Worm (Caenorhabditis elegans): ENCODE results near the gene C35D10.10.

Gene C35D10.10

DNA sequence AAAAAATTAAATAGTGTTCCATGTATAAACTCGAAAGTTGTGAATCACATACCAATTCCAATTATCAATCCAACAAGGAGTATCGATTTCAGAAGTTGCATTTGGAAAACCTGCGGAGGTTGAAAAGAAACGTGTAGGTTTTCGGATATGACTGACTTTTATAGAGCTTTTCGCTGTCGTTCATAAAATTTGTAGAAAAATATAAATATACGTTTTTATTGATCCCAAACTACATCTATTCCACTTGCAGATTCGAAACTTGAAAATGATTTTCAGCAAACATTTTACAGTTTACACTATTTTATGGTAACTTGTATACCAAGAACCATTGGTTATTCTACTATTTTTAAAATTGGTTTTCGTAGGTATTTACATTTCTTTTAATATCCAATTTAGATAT lies 19.4 kb downstream of the C35D10.10 start, which contains the start of gene clec-156:
TSS of gene clec-156 (minus strand) at position 101 of the 400 bp plus-strand sequence.
- TF ChIP-seq skn-1 (tag; optimal IDR thresholded peaks at IDR 0.05) (no peak), R02D3.7 (tag; optimal IDR thresholded peaks at IDR 0.05) (no peak), unc-39 (tag; optimal IDR thresholded peaks at IDR 0.05) (no peak), lin-39 (tag; optimal IDR thresholded peaks at IDR 0.05) (no peak), ceh-82 (tag; optimal IDR thresholded peaks at IDR 0.05) (no peak)

DNA sequence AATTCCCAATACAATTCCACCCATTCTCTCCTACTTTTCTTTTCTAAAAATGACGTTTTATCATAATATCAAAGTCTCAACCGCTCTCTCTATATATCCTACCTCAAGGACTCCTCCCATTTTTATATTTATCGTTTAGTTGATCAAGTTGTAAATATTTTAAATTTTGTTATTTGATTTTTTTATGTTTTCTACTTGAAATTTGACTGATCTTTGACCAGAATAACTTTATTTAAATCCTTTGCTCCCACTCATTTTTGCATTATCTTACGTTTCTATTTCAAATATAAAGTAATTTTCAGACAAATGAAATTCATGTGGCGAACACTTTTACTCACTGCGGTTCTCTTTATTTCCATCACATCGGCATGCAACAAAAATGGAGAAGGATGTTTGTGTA lies 24.2 kb downstream of the C35D10.10 start, which contains the start of the genes acbp-7 and F26A1.19:
TSS of gene acbp-7 (plus strand) at position 301 of the 400 bp plus-strand sequence.
TSS of gene F26A1.19 (plus strand) at position 303 of the 400 bp plus-strand sequence.
- TF ChIP-seq nhr-11 (tag; optimal IDR thresholded peaks at IDR 0.05) (no peak), gmeb-1 (tag; optimal IDR thresholded peaks at IDR 0.05) (no peak), crh-2 (tag; optimal IDR thresholded peaks at IDR 0.05) (no peak), mab-5 (tag; optimal IDR thresholded peaks at IDR 0.05) (no peak), C34F6.9 (tag; optimal IDR thresholded peaks at IDR 0.05) (no peak), sma-3 (GFP tag; optimal IDR thresholded peaks at IDR 0.05) (no peak), ztf-1 (GFP tag; conservative IDR thresholded peaks at IDR 0.05) (no peak)

DNA sequence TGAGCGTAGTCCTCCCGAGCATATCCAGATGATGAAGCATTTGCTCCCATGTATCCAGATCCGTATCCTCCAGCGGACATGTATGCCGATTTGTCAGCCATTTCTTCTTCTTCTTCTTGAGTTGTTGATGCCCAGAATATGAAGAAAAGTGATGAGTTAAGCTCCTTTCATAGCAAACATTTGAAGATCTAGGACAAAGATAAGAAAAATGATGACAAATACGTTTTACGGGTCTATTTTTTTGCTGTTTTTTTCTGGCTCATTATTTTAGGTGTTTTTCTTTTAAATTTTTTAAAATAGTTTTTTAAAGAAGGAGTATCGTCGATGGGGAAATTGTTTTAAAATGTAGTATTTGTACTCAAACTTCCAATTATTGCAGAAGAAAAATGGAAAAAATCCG lies 31.4 kb downstream of the C35D10.10 start, which contains the start of gene nspd-9:
TSS of gene nspd-9 (minus strand) at position 101 of the 400 bp plus-strand sequence.
- TF ChIP-seq gmeb-1 (tag; optimal IDR thresholded peaks at IDR 0.05) (no peak), ceh-16 (tag; optimal IDR thresholded peaks at IDR 0.05) (no peak), mab-5 (tag; optimal IDR thresholded peaks at IDR 0.05) (no peak), ztf-4 (tag; optimal IDR thresholded peaks at IDR 0.05) (no peak), egl-27 (tag; optimal IDR thresholded peaks at IDR 0.05) (no peak), unc-55 (GFP tag; optimal IDR thresholded peaks at IDR 0.05) (no peak), F13H6.1 (tag; optimal IDR thresholded peaks at IDR 0.05) (no peak), nhr-237 (tag; optimal IDR thresholded peaks at IDR 0.05) (no peak), lin-39 (tag; optimal IDR thresholded peaks at IDR 0.05) (no peak), blmp-1 (tag; optimal IDR thresholded peaks at IDR 0.05; ENCODE audit: insufficient read depth) (no peak), ama-1 (optimal IDR thresholded peaks at IDR 0.05) (no peak), ztf-1 (GFP tag; conservative IDR thresholded peaks at IDR 0.05) (no peak), dmd-4 (tag; optimal IDR thresholded peaks at IDR 0.05) (no peak), elt-1 (tag; optimal IDR thresholded peaks at IDR 0.05) (no peak), R02D3.7 (tag; optimal IDR thresholded peaks at IDR 0.05) (no peak), lin-11 (tag; optimal IDR thresholded peaks at IDR 0.05) (no peak)

DNA sequence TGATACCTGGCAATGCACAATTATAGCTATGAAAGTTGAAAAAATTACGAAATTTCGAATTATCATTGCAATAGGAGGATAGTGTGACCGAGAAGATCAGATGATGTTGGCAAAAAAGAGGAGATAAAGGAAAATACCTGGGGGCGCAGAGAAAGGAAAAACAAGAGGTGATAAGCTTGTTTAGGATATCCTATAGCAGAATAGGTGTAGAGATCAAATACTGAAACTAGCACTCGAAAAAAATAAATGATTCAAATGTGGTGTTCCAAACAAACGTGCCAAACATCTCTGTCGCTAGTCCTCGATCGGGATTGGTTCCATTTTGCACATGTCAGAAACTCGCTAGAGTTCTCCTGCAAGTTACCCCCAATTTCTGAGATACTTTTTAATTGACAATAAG lies 32.2 kb downstream of the C35D10.10 start, which contains the start of gene F26A1.9:
TSS of gene F26A1.9 (minus strand) at position 101 of the 400 bp plus-strand sequence.
- TF ChIP-seq Y55F3AM.14 (GFP tag; optimal IDR thresholded peaks at IDR 0.05) (no peak), ztf-1 (GFP tag; conservative IDR thresholded peaks at IDR 0.05) (no peak), lin-13 (GFP tag; optimal IDR thresholded peaks at IDR 0.05) (no peak), nhr-237 (tag; optimal IDR thresholded peaks at IDR 0.05) (no peak), nhr-11 (tag; optimal IDR thresholded peaks at IDR 0.05) (no peak), nhr-21 (tag; optimal IDR thresholded peaks at IDR 0.05) (no peak), ceh-16 (tag; optimal IDR thresholded peaks at IDR 0.05) (no peak), nhr-10 (tag; optimal IDR thresholded peaks at IDR 0.05) (no peak), zag-1 (tag; optimal IDR thresholded peaks at IDR 0.05) (no peak), ama-1 (optimal IDR thresholded peaks at IDR 0.05) (no peak), ZK546.5 (tag; optimal IDR thresholded peaks at IDR 0.05) (no peak), fos-1 (tag; optimal IDR thresholded peaks at IDR 0.05) (no peak), gmeb-1 (tag; optimal IDR thresholded peaks at IDR 0.05) (no peak), peb-1 (tag; optimal IDR thresholded peaks at IDR 0.05) (no peak), lin-11 (tag; optimal IDR thresholded peaks at IDR 0.05) (no peak), nhr-77 (tag; optimal IDR thresholded peaks at IDR 0.05) (no peak), snpc-4 (tag; optimal IDR thresholded peaks at IDR 0.05) (no peak), unc-62 (GFP tag; optimal IDR thresholded peaks at IDR 0.05) (no peak), aly-2 (tag; optimal IDR thresholded peaks at IDR 0.05) (no peak), ztf-11 (tag; optimal IDR thresholded peaks at IDR 0.05) (no peak)

DNA sequence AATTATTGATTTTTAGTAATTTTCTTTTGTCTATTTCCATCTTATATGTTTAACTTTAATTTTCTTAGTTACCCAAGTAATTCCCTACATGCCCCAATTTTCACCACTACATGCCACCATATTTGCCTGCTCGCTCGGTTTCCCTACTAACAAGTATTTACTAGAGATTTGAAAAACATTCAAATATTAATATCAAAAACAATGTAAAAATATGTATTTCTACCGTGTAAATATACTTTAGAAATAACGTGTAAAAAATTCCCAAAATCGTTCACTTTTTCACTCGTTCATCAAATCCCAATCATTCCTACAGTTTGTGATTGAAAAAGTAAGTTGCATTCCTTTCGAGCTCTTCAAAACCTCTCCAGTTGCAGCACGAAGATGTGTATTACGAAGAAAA lies 35.0 kb downstream of the C35D10.10 start, which contains the start of gene F26A1.3:
TSS of gene F26A1.3 (plus strand) at position 301 of the 400 bp plus-strand sequence.
- TF ChIP-seq mdl-1 (tag; optimal IDR thresholded peaks at IDR 0.05) (no peak), C34F6.9 (tag; optimal IDR thresholded peaks at IDR 0.05) (no peak), unc-55 (GFP tag; optimal IDR thresholded peaks at IDR 0.05) (no peak), ztf-4 (tag; optimal IDR thresholded peaks at IDR 0.05) (no peak), nhr-23 (tag; optimal IDR thresholded peaks at IDR 0.05) (no peak), lin-13 (GFP tag; optimal IDR thresholded peaks at IDR 0.05) (no peak), ceh-82 (tag; optimal IDR thresholded peaks at IDR 0.05) (no peak), F13H6.1 (tag; optimal IDR thresholded peaks at IDR 0.05) (no peak)

All from whole organism, L2 larva.